Fruit fly (Drosophila melanogaster) whole organism, prepupa: ENCODE data around the gene Obp8a.

Source experiments
- Blimp-1 ChIP-seq: fragments of 200-800 bp; sonication (Bioruptor generic); optimal IDR thresholded peaks from 3 replicates; lab custom pipeline; 2017; ENCODE audit warnings: missing biosample characterization, missing genetic modification characterization, mild to moderate bottlenecking, moderate library complexity, missing genetic modification reagents
- CG10631 ChIP-seq: fragments of 200-800 bp; sonication (Bioruptor generic); optimal IDR thresholded peaks from 2 replicates; lab custom pipeline; 2016; ENCODE audit warnings: missing biosample characterization, missing genetic modification characterization
- CG10669 ChIP-seq: fragments of 200-800 bp; sonication (Bioruptor generic); optimal IDR thresholded peaks from 3 replicates; lab custom pipeline; 2018; ENCODE audit warnings: missing biosample characterization, mild to moderate bottlenecking, missing genetic modification characterization, moderate library complexity
- CG11294 ChIP-seq: fragments of 200-800 bp; sonication (Bioruptor generic); IDR thresholded peaks from 2 replicates; pipeline ENCODE4 v1.3.6; 2022; ENCODE audit warnings: missing biosample characterization, missing genetic modification characterization
- CG11902 ChIP-seq: fragments of 200-800 bp; sonication (Bioruptor generic); optimal IDR thresholded peaks from 3 replicates; lab custom pipeline; 2016; ENCODE audit warnings: missing biosample characterization, missing genetic modification characterization
- CG16779 ChIP-seq: fragments of 200-800 bp; sonication (Bioruptor generic); optimal IDR thresholded peaks from 3 replicates; lab custom pipeline; 2017; ENCODE audit warnings: missing biosample characterization, mild to moderate bottlenecking, missing genetic modification characterization
- CG32006 ChIP-seq: fragments of 200-800 bp; sonication (Bioruptor generic); optimal IDR thresholded peaks from 3 replicates; lab custom pipeline; 2017; ENCODE audit warnings: missing biosample characterization, mild to moderate bottlenecking, missing genetic modification characterization
- CG34406 ChIP-seq: fragments of 200-800 bp; sonication (Bioruptor generic); optimal IDR thresholded peaks from 3 replicates; lab custom pipeline; 2016; ENCODE audit warnings: missing biosample characterization, missing genetic modification characterization
- CG3919 ChIP-seq: fragments of 200-800 bp; sonication (Bioruptor generic); optimal IDR thresholded peaks from 3 replicates; lab custom pipeline; 2016; ENCODE audit warnings: missing biosample characterization, missing genetic modification characterization
- CG4318 ChIP-seq: fragments of 200-800 bp; sonication (Bioruptor generic); optimal IDR thresholded peaks from 3 replicates; lab custom pipeline; 2017; ENCODE audit warnings: missing biosample characterization, mild to moderate bottlenecking, missing genetic modification characterization
- CG6163 ChIP-seq: fragments of 200-800 bp; sonication (Bioruptor generic); IDR thresholded peaks from 3 replicates; pipeline ENCODE4 v1.3.6; 2022; ENCODE audit warnings: missing biosample characterization, missing genetic modification characterization
- CG6276 ChIP-seq: fragments of 200-800 bp; sonication (Bioruptor generic); optimal IDR thresholded peaks from 2 replicates; lab custom pipeline; 2017; ENCODE audit warnings: missing biosample characterization, mild to moderate bottlenecking, missing genetic modification characterization
- CG6792 ChIP-seq: fragments of 200-800 bp; sonication (Bioruptor generic); optimal IDR thresholded peaks from 3 replicates; lab custom pipeline; 2016; ENCODE audit warnings: missing biosample characterization, missing genetic modification characterization
- CG6808 ChIP-seq: fragments of 200-800 bp; sonication (Bioruptor generic); optimal IDR thresholded peaks from 3 replicates; lab custom pipeline; 2017; ENCODE audit warnings: missing biosample characterization, missing genetic modification characterization, mild to moderate bottlenecking, moderate library complexity, missing genetic modification reagents
- CG6854 ChIP-seq: fragments of 200-800 bp; sonication (Bioruptor generic); optimal IDR thresholded peaks from 2 replicates; lab custom pipeline; 2017; ENCODE audit warnings: missing biosample characterization, mild to moderate bottlenecking, missing genetic modification characterization
- CG8119 ChIP-seq: fragments of 200-800 bp; sonication (Bioruptor generic); IDR thresholded peaks from 3 replicates; pipeline ENCODE4 v1.3.6; 2022; ENCODE audit warnings: missing biosample characterization, missing genetic modification characterization
- CG8632 ChIP-seq: fragments of 200-800 bp; sonication (Bioruptor generic); optimal IDR thresholded peaks from 3 replicates; lab custom pipeline; 2016; ENCODE audit warnings: missing biosample characterization, missing genetic modification characterization
- CG9139 ChIP-seq: fragments of 200-800 bp; sonication (Bioruptor generic); optimal IDR thresholded peaks from 3 replicates; lab custom pipeline; 2017; ENCODE audit warnings: missing biosample characterization, mild to moderate bottlenecking, missing genetic modification characterization
- Eip75B ChIP-seq: fragments of 200-800 bp; sonication (Bioruptor generic); optimal IDR thresholded peaks from 3 replicates; lab custom pipeline; 2016; ENCODE audit warnings: missing biosample characterization, missing genetic modification characterization
- Eip78C ChIP-seq: fragments of 200-800 bp; sonication (Bioruptor generic); peaks from one replicate; lab custom pipeline; 2016; ENCODE audit warnings: missing biosample characterization, missing genetic modification characterization
- Eip93F ChIP-seq: fragments of 200-800 bp; sonication (Bioruptor generic); optimal IDR thresholded peaks from 2 replicates; lab custom pipeline; 2016; ENCODE audit warnings: missing biosample characterization, mild to moderate bottlenecking, missing genetic modification characterization
- Ets21C ChIP-seq: fragments of 200-800 bp; sonication (Bioruptor generic); optimal IDR thresholded peaks from 3 replicates; lab custom pipeline; 2016; ENCODE audit warnings: missing biosample characterization, missing genetic modification characterization
- Gug ChIP-seq: fragments of 200-800 bp; sonication (Bioruptor generic); IDR thresholded peaks from 2 replicates; pipeline ENCODE4 v1.3.6; 2022; ENCODE audit warnings: missing biosample characterization, missing genetic modification characterization
- Hr38 ChIP-seq: sonication (Bioruptor generic); optimal IDR thresholded peaks from 2 replicates; lab custom pipeline; 2016; ENCODE audit warnings: missing biosample characterization, missing genetic modification characterization
- Hr39 ChIP-seq: fragments of 200-800 bp; sonication (Bioruptor generic); optimal IDR thresholded peaks from 2 replicates; lab custom pipeline; 2016; ENCODE audit warnings: missing biosample characterization, missing genetic modification characterization
- Hr4 ChIP-seq: fragments of 200-800 bp; sonication (Bioruptor generic); optimal IDR thresholded peaks from 3 replicates; lab custom pipeline; 2016; ENCODE audit warnings: missing biosample characterization, missing genetic modification characterization
- Lpt ChIP-seq: fragments of 200-800 bp; sonication (Bioruptor generic); optimal IDR thresholded peaks from 3 replicates; lab custom pipeline; 2016; ENCODE audit warnings: missing biosample characterization, missing genetic modification characterization
- Met ChIP-seq: fragments of 200-800 bp; sonication (Bioruptor generic); optimal IDR thresholded peaks from 3 replicates; lab custom pipeline; 2016; ENCODE audit warnings: missing biosample characterization, missing genetic modification characterization
- OdsH ChIP-seq: fragments of 200-800 bp; sonication (Bioruptor generic); optimal IDR thresholded peaks from 3 replicates; lab custom pipeline; 2016; ENCODE audit warnings: missing biosample characterization, missing genetic modification characterization
- Smox ChIP-seq: fragments of 200-800 bp; sonication (Bioruptor generic); optimal IDR thresholded peaks from 3 replicates; lab custom pipeline; 2016; ENCODE audit warnings: missing biosample characterization, missing genetic modification characterization
- Sox102F ChIP-seq: fragments of 200-800 bp; sonication (Bioruptor generic); optimal IDR thresholded peaks from 2 replicates; lab custom pipeline; 2016; ENCODE audit warnings: missing biosample characterization, mild to moderate bottlenecking, missing genetic modification characterization
- Sox14 ChIP-seq: fragments of 200-800 bp; sonication (Bioruptor generic); optimal IDR thresholded peaks from 3 replicates; lab custom pipeline; 2016; ENCODE audit warnings: missing biosample characterization, missing genetic modification characterization
- Sox15 ChIP-seq: fragments of 200-800 bp; sonication (Bioruptor generic); optimal IDR thresholded peaks from 3 replicates; lab custom pipeline; 2016; ENCODE audit warnings: missing biosample characterization, missing genetic modification characterization
- achi ChIP-seq: fragments of 200-800 bp; sonication (Bioruptor generic); optimal IDR thresholded peaks from 3 replicates; lab custom pipeline; 2016; ENCODE audit warnings: missing biosample characterization, missing genetic modification characterization
- acj6 ChIP-seq: fragments of 200-800 bp; sonication (Bioruptor generic); optimal IDR thresholded peaks from 3 replicates; lab custom pipeline; 2016; ENCODE audit warnings: missing biosample characterization, missing genetic modification characterization
- cyc ChIP-seq: fragments of 200-800 bp; sonication (Bioruptor generic); optimal IDR thresholded peaks from 3 replicates; lab custom pipeline; 2016; ENCODE audit warnings: missing biosample characterization, missing genetic modification characterization
- dac ChIP-seq: fragments of 200-800 bp; sonication (Bioruptor generic); optimal IDR thresholded peaks from 2 replicates; lab custom pipeline; 2017; ENCODE audit warnings: missing biosample characterization, mild to moderate bottlenecking, missing genetic modification characterization
- dsx ChIP-seq: fragments of 200-800 bp; optimal IDR thresholded peaks from 3 replicates; lab custom pipeline; 2019; ENCODE audit warnings: missing biosample characterization, mild to moderate bottlenecking, missing genetic modification characterization, moderate library complexity; ENCODE audit not compliant: poor library complexity, severe bottlenecking
- eg ChIP-seq: fragments of 200-800 bp; sonication (Bioruptor generic); IDR thresholded peaks from 3 replicates; pipeline ENCODE4 v1.3.6; 2022; ENCODE audit warnings: missing biosample characterization, missing genetic modification characterization
- esn ChIP-seq: fragments of 200-800 bp; sonication (Bioruptor generic); optimal IDR thresholded peaks from 2 replicates; lab custom pipeline; 2016; ENCODE audit warnings: missing biosample characterization, mild to moderate bottlenecking, missing genetic modification characterization, moderate library complexity
- fd59A ChIP-seq: fragments of 200-800 bp; sonication (Bioruptor generic); optimal IDR thresholded peaks from 2 replicates; lab custom pipeline; 2017; ENCODE audit warnings: missing biosample characterization, mild to moderate bottlenecking, missing genetic modification characterization, missing genetic modification reagents
- fd85E ChIP-seq: fragments of 200-800 bp; sonication (Bioruptor generic); optimal IDR thresholded peaks from 3 replicates; lab custom pipeline; 2016; ENCODE audit warnings: missing biosample characterization, missing genetic modification characterization
- fkh ChIP-seq: fragments of 200-800 bp; sonication (Bioruptor generic); optimal IDR thresholded peaks from 3 replicates; lab custom pipeline; 2017; ENCODE audit warnings: missing biosample characterization, mild to moderate bottlenecking, missing genetic modification characterization, moderate library complexity
- lz ChIP-seq: fragments of 200-800 bp; sonication (Bioruptor generic); optimal IDR thresholded peaks from 3 replicates; lab custom pipeline; 2016; ENCODE audit warnings: missing biosample characterization, missing genetic modification characterization
- net ChIP-seq: fragments of 200-800 bp; sonication (Bioruptor generic); optimal IDR thresholded peaks from 3 replicates; lab custom pipeline; 2016; ENCODE audit warnings: missing biosample characterization, missing genetic modification characterization
- pdm3 ChIP-seq: fragments of 200-800 bp; sonication (Bioruptor generic); optimal IDR thresholded peaks from 3 replicates; lab custom pipeline; 2016; ENCODE audit warnings: missing biosample characterization, missing genetic modification characterization
- salr ChIP-seq, 2 experiments: fragments of 200-800 bp; sonication (Bioruptor generic); optimal IDR thresholded peaks; 3 replicates each; lab custom pipeline; 2016 to 2018; ENCODE audit warnings: missing biosample characterization in 2 of 2, missing genetic modification characterization in 2 of 2, mild to moderate bottlenecking in 1 of 2
- spab ChIP-seq: fragments of 200-800 bp; sonication (Bioruptor generic); optimal IDR thresholded peaks from 2 replicates; lab custom pipeline; 2017; ENCODE audit warnings: missing biosample characterization, mild to moderate bottlenecking, missing genetic modification characterization, missing genetic modification reagents
- ss ChIP-seq, 2 experiments: fragments of 200-800 bp; sonication (Bioruptor generic); optimal IDR thresholded peaks; 2 replicates in 1 of 2; 3 replicates in 1 of 2; lab custom pipeline; 2017 to 2018; ENCODE audit warnings: mild to moderate bottlenecking in 2 of 2, missing biosample characterization in 2 of 2, missing genetic modification characterization in 2 of 2, moderate library complexity in 1 of 2
- svp ChIP-seq: fragments of 200-800 bp; sonication (Bioruptor generic); peaks from one replicate; lab custom pipeline; 2016; ENCODE audit warnings: missing biosample characterization, missing genetic modification characterization
- topi ChIP-seq: fragments of 200-800 bp; sonication (Bioruptor generic); optimal IDR thresholded peaks from 3 replicates; lab custom pipeline; 2016; ENCODE audit warnings: missing biosample characterization, missing genetic modification characterization
- vri ChIP-seq: fragments of 200-800 bp; sonication (Bioruptor generic); optimal IDR thresholded peaks from 3 replicates; lab custom pipeline; 2016; ENCODE audit warnings: missing biosample characterization, mild to moderate bottlenecking, missing genetic modification characterization

Obp8a gene

DNA sequence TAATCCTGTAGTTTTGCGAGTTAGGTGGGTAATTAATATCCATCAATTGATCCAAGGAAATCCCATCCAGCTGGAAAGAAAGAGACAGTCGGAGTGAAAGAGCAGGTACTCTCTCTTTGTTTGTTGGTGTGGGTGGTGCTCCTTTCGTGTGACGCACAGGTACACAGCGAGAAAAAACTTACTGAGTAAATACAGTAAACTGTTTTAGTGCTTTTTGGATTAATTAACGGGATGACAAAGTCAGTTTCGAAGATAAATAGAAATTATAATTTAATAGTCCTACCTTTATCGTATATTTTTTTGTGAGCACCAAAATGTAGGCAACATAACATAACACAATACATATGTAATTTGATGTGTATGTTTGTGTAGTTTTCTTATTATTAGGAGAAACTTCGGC is 33.4 kb downstream of the Obp8a start:
- TF ChIP-seq svp (GFP tag; lab: Kevin White, UChicago) (peak; percentile 70), Ets21C (GFP tag; lab: Kevin White, UChicago) (no peak), salr (GFP tag; optimal IDR thresholded peaks at IDR 0.05; lab: Kevin White, UChicago) (peak in 1 of 2 experiments; percentile 23), esn (GFP tag; lab: Kevin White, UChicago) (peak; percentile 62), Hr4 (GFP tag; lab: Kevin White, UChicago) (peak; percentile 47), CG11294 (GFP tag; lab: Robert Waterston, UW) (no peak), dac (GFP tag; lab: Kevin White, UChicago) (no peak), OdsH (peak; percentile 58), CG9139 (GFP tag; lab: Kevin White, UChicago) (no peak), CG34406 (GFP tag; lab: Kevin White, UChicago) (peak; percentile 56), net (peak; percentile 45), Eip93F (GFP tag; lab: Kevin White, UChicago) (no peak), CG32006 (GFP tag; lab: Kevin White, UChicago) (peak; percentile 62), cyc (GFP tag; lab: Kevin White, UChicago) (peak; percentile 13), Hr38 (GFP tag; lab: Kevin White, UChicago) (no peak), CG6276 (GFP tag; lab: Kevin White, UChicago) (peak; percentile 18), Eip78C (GFP tag; lab: Kevin White, UChicago) (peak; percentile 79), CG6808 (GFP tag; lab: Kevin White, UChicago) (peak; percentile 43), CG10631 (GFP tag; lab: Kevin White, UChicago) (peak; percentile 52), Smox (GFP tag; lab: Kevin White, UChicago) (peak; percentile 54), Met (GFP tag; lab: Kevin White, UChicago) (peak; percentile 60), CG10669 (GFP tag; lab: Kevin White, UChicago) (peak; percentile 46), Eip75B (GFP tag; lab: Kevin White, UChicago) (peak; percentile 48), CG3919 (GFP tag; lab: Kevin White, UChicago) (peak; percentile 55), Sox102F (no peak), fd59A (GFP tag; lab: Kevin White, UChicago) (no peak), Hr39 (peak; percentile 20), Sox14 (GFP tag; lab: Kevin White, UChicago) (peak; percentile 28), fkh (GFP tag; lab: Kevin White, UChicago) (no peak), Gug (GFP tag; lab: Robert Waterston, UW) (0 out of 2 replicates have a peak, but pooled peaks have one; percentile 27), fd85E (GFP tag; lab: Kevin White, UChicago) (no peak), achi (GFP tag; lab: Kevin White, UChicago) (peak; percentile 56), CG8632 (GFP tag; lab: Kevin White, UChicago) (peak; percentile 27), Blimp-1 (no peak), Sox15 (GFP tag; lab: Kevin White, UChicago) (peak; percentile 1), CG11902 (no peak), spab (no peak), CG16779 (tag; lab: Kevin White, UChicago) (no peak), eg (GFP tag; lab: Robert Waterston, UW) (peak; percentile 61; the same call in 2 of the 3 replicates), CG6163 (peak; percentile 79), CG4318 (GFP tag; lab: Kevin White, UChicago) (no peak), acj6 (peak; percentile 30), lz (peak; percentile 61), CG6854 (GFP tag; lab: Kevin White, UChicago) (no peak), topi (GFP tag; lab: Kevin White, UChicago) (peak; percentile 37), CG8119 (peak; percentile 71), Lpt (GFP tag; lab: Kevin White, UChicago) (no peak), ss (GFP tag; optimal IDR thresholded peaks at IDR 0.05; lab: Kevin White, UChicago) (no peak), vri (GFP tag; lab: Kevin White, UChicago) (no peak), dsx (peak; percentile 24), CG6792 (GFP tag; lab: Kevin White, UChicago) (peak; percentile 14), pdm3 (GFP tag; lab: Kevin White, UChicago) (peak; percentile 9)
